Fruit fly (Drosophila melanogaster): Measurements from ENCODE around the gene CG7294.

Gene CG7294

dm6 chr2L:10697992-10698391 is 8.9 kb upstream of the CG7294 start, which contains the start of gene CG7300:
TSS of gene CG7300 (minus strand) at chr2L:10698043.
- TF ChIP-seq CG17801 (GFP tag; optimal IDR thresholded peaks at IDR 0.05; ENCODE audit: partially characterized antibody), result no peak

- no peak for TF ChIP-seq CG17801 (GFP tag; optimal IDR thresholded peaks at IDR 0.05; ENCODE audit: partially characterized antibody)
Observed at dm6 chr2L:10694053-10694618, 5.1 kb upstream of the CG7294 start, which contains the start of gene CG17108. TSS of gene CG17108 (minus strand) at chr2L:10694103.

dm6 chr2L:10693018-10693417 is 3.9 kb upstream of the CG7294 start:
- no peak for TF ChIP-seq CG17801 (GFP tag; optimal IDR thresholded peaks at IDR 0.05; ENCODE audit: partially characterized antibody)

- no peak for TF ChIP-seq CG17801 (GFP tag; optimal IDR thresholded peaks at IDR 0.05; ENCODE audit: partially characterized antibody)
Observed at dm6 chr2L:10688764-10689163, 307 bp downstream of the CG7294 start.

dm6 chr2L:10687794-10688185 is 1.3 kb downstream of the CG7294 start:
- TF ChIP-seq CG17801 (GFP tag; optimal IDR thresholded peaks at IDR 0.05; ENCODE audit: partially characterized antibody), result no peak

dm6 chr2L:10687009-10687793 is 1.9 kb downstream of the CG7294 start, which contains the start of gene CG7296:
TSS of gene CG7296 (minus strand) at chr2L:10687066.
- no peak for TF ChIP-seq CG17801 (GFP tag; optimal IDR thresholded peaks at IDR 0.05; ENCODE audit: partially characterized antibody)

- no peak for TF ChIP-seq CG17801 (GFP tag; optimal IDR thresholded peaks at IDR 0.05; ENCODE audit: partially characterized antibody)
Observed at dm6 chr2L:10685666-10686065, 3.4 kb downstream of the CG7294 start.

dm6 chr2L:10684309-10684708 is 4.8 kb downstream of the CG7294 start, which contains the start of gene CG7299:
TSS of gene CG7299 (minus strand) at chr2L:10684409.
- no peak for TF ChIP-seq CG17801 (GFP tag; optimal IDR thresholded peaks at IDR 0.05; ENCODE audit: partially characterized antibody)

dm6 chr2L:10682912-10683311 is 6.2 kb downstream of the CG7294 start:
- no peak for TF ChIP-seq CG17801 (GFP tag; optimal IDR thresholded peaks at IDR 0.05; ENCODE audit: partially characterized antibody)

dm6 chr2L:10682197-10682596 is 6.9 kb downstream of the CG7294 start:
- TF ChIP-seq CG17801 (GFP tag; optimal IDR thresholded peaks at IDR 0.05; ENCODE audit: partially characterized antibody), result no peak

- no peak for TF ChIP-seq CG17801 (GFP tag; optimal IDR thresholded peaks at IDR 0.05; ENCODE audit: partially characterized antibody)
Observed at dm6 chr2L:10681602-10682001, 7.5 kb downstream of the CG7294 start, which contains the start of gene CG17107. TSS of gene CG17107 (plus strand) at chr2L:10681902.

- no peak for TF ChIP-seq CG17801 (GFP tag; optimal IDR thresholded peaks at IDR 0.05; ENCODE audit: partially characterized antibody)
Observed at dm6 chr2L:10680584-10681080, 8.4 kb downstream of the CG7294 start, which contains the start of gene CG17105. TSS of gene CG17105 (plus strand) at chr2L:10681030.

- TF ChIP-seq CG17801 (GFP tag; optimal IDR thresholded peaks at IDR 0.05; ENCODE audit: partially characterized antibody), result no peak
Observed at dm6 chr2L:10679568-10679967, 9.5 kb downstream of the CG7294 start.

- no peak for TF ChIP-seq CG17801 (GFP tag; optimal IDR thresholded peaks at IDR 0.05; ENCODE audit: partially characterized antibody)
Observed at dm6 chr2L:10677715-10678088, 11.4 kb downstream of the CG7294 start.

- no peak for TF ChIP-seq CG17801 (GFP tag; optimal IDR thresholded peaks at IDR 0.05; ENCODE audit: partially characterized antibody)
Observed at dm6 chr2L:10676933-10677714, 11.9 kb downstream of the CG7294 start, which contains the start of gene CG17104. TSS of gene CG17104 (plus strand) at chr2L:10677198.

Measured in ovary, adult (tissue).